Fruit fly (Drosophila melanogaster) whole organism, prepupa: ENCODE results near the gene CG46313.

Experiments used
- CG15336 ChIP-seq: fragments of 200-800 bp; sonication (Bioruptor generic); IDR thresholded peaks from 2 replicates; pipeline ENCODE4 v1.3.6; 2022; ENCODE audit warnings: missing biosample characterization, missing genetic modification characterization
- CG6808 ChIP-seq: fragments of 200-800 bp; sonication (Bioruptor generic); optimal IDR thresholded peaks from 3 replicates; lab custom pipeline; 2017; ENCODE audit warnings: missing biosample characterization, missing genetic modification characterization, mild to moderate bottlenecking, moderate library complexity, missing genetic modification reagents
- Gug ChIP-seq: fragments of 200-800 bp; sonication (Bioruptor generic); IDR thresholded peaks from 2 replicates; pipeline ENCODE4 v1.3.6; 2022; ENCODE audit warnings: missing biosample characterization, missing genetic modification characterization
- fkh ChIP-seq: fragments of 200-800 bp; sonication (Bioruptor generic); optimal IDR thresholded peaks from 3 replicates; lab custom pipeline; 2017; ENCODE audit warnings: missing biosample characterization, mild to moderate bottlenecking, missing genetic modification characterization, moderate library complexity

- TF ChIP-seq CG15336 (GFP tag; lab: Robert Waterston, UW) (peak; percentile 52; the same call in 1 of the 2 replicates), Gug (GFP tag; lab: Robert Waterston, UW) (no peak), fkh (GFP tag; lab: Kevin White, UChicago) (no peak), CG6808 (GFP tag; lab: Kevin White, UChicago) (peak; percentile 71)
These were observed 31.0 kb upstream of the CG46313 start, which contains the start of gene Spag1 for dm6 chr3R:26947296-26947880.
